Fruit fly (Drosophila melanogaster) whole organism: ENCODE measurements around the gene LeuRS-m.

ENCODE experiments used
- CG8478 ChIP-seq: fragments of >200 bp; optimal IDR thresholded peaks from 2 replicates; lab custom pipeline; 2018; ENCODE audit warnings: inconsistent platforms
- pan ChIP-seq: fragments of >200 bp; optimal IDR thresholded peaks from 2 replicates; lab custom pipeline; 2017
- psq ChIP-seq: fragments of >200 bp; optimal IDR thresholded peaks from 2 replicates; lab custom pipeline; 2017

- TF ChIP-seq psq (no peak), CG8478 (lab: Kevin White, UChicago) (no peak), pan (no peak)
These were observed 22.4 kb downstream of the LeuRS-m start for dm6 chr3L:4848066-4848465.
